Worm (Caenorhabditis elegans): ENCODE results near the gene daf-4.

The daf-4 gene

DNA sequence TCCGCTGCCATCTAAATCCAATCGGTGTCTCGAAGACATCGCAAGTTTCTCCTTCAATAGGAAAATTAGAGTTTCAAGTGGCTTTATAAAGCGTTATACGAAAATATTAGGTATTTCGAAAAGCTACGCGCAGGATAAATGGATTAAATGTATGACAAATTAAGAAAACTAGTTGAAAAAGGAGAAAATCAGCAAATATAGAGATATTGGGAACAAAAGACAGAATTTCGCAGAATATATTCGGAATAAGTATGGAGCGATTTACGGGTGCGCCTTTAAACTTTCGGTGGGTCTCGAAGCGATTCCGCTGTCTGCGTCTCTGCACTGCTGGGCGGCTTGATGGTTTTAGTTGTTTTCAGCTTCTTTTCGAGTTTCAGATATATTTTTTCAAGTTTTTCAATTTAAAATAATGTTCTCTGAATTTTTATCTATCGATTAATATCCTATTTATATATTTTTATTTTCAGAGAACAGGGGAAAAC is 33.2 kb upstream of the daf-4 start, which contains the start of the genes ddx-15 and ucr-1 (continued):
- no peak for TF ChIP-seq unc-98 (GFP tag; IDR thresholded peaks at IDR 0.05)
- peak; percentile 15 for TF ChIP-seq pax-3 (tag; optimal IDR thresholded peaks at IDR 0.05)
- TF ChIP-seq F16B12.6 (tag; optimal IDR thresholded peaks at IDR 0.05): peak; percentile 14
- TF ChIP-seq lin-14 (GFP tag; optimal IDR thresholded peaks at IDR 0.05): peak; percentile 75
- TF ChIP-seq nhr-11 (tag; optimal IDR thresholded peaks at IDR 0.05): no peak
- peak; percentile 0 for TF ChIP-seq C04F5.9 (tag; optimal IDR thresholded peaks at IDR 0.05)
- no peak for TF ChIP-seq tlp-1 (tag; optimal IDR thresholded peaks at IDR 0.05)
- peak; percentile 73 for TF ChIP-seq xbp-1 (tag; optimal IDR thresholded peaks at IDR 0.05)
- TF ChIP-seq ces-1 (GFP tag; optimal IDR thresholded peaks at IDR 0.05): no peak

DNA sequence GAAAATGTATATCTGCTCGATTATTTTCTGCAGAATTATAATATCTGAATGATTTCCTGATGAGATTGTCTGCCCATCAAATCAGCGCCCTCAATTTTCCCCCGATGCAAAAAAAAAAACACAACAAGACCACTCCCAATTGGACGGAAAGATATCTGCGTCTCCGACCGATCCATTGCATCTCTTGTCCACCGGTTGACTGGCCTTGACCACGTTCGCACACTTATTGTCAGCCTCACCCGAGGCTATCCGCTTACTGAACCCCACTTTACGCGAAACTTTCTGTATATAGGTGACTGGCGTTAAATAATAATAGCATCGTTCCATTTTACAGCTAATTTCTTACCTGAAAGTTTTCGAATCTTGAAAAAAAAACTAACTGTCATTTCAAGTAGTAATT is 30.6 kb upstream of the daf-4 start:
- TF ChIP-seq ets-5 (GFP tag; IDR thresholded peaks at IDR 0.05): no peak
- TF ChIP-seq snpc-4 (tag; optimal IDR thresholded peaks at IDR 0.05): no peak
- TF ChIP-seq pag-3 (tag; optimal IDR thresholded peaks at IDR 0.05; ENCODE audit: borderline replicate concordance, insufficient read depth): no peak
- TF ChIP-seq nhr-20 (tag; optimal IDR thresholded peaks at IDR 0.05): peak; percentile 36
- TF ChIP-seq nhr-85 (tag): peak; percentile 71
- TF ChIP-seq aly-2 (tag; optimal IDR thresholded peaks at IDR 0.05): no peak
- TF ChIP-seq lin-14 (GFP tag; optimal IDR thresholded peaks at IDR 0.05): peak; percentile 59
- TF ChIP-seq elt-3 (tag; optimal IDR thresholded peaks at IDR 0.05): peak in 2 of 6 experiments; percentile 3 to 44
- TF ChIP-seq blmp-1 (tag; optimal IDR thresholded peaks at IDR 0.05): peak; percentile 52
- peak; percentile 6 for TF ChIP-seq nhr-71 (tag; optimal IDR thresholded peaks at IDR 0.05)
- TF ChIP-seq rnt-1 (tag; optimal IDR thresholded peaks at IDR 0.05): peak; percentile 12
- TF ChIP-seq fkh-8 (tag; optimal IDR thresholded peaks at IDR 0.05): no peak
- TF ChIP-seq snu-23 (GFP tag; optimal IDR thresholded peaks at IDR 0.05): peak; percentile 50
- TF ChIP-seq nhr-90 (tag; optimal IDR thresholded peaks at IDR 0.05; ENCODE audit: poor library complexity): peak; percentile 23
- TF ChIP-seq mep-1 (tag; optimal IDR thresholded peaks at IDR 0.05): peak; percentile 53
- TF ChIP-seq nhr-11 (tag; optimal IDR thresholded peaks at IDR 0.05): no peak
- peak in 1 of 2 experiments; percentile 25 for TF ChIP-seq lin-35 (GFP tag; optimal IDR thresholded peaks at IDR 0.05)
- TF ChIP-seq zag-1 (tag; optimal IDR thresholded peaks at IDR 0.05): no peak

DNA sequence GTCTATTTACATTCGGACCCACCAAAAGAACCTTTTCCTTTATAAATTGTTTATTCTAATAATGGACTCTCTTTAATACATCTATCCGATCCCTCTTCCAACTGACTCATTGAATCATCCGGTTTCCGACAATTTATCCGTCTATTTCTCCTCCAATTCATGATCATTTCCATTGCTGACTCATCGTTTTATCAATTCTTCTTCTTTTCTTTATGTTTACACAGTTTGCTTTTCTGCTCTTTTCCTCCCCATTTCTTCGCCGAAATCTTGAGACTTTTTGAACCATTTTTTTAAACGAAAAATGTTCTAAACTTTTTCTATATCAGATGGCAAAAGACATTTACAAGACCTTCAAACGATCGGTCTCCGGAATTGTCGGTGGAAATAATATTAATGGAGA is 29.5 kb upstream of the daf-4 start, which contains the start of gene ced-6:
TSS of gene ced-6 (plus strand) at position 327 of the 400 bp plus-strand sequence.
- TF ChIP-seq sptf-1 (tag; optimal IDR thresholded peaks at IDR 0.05) (no peak), efl-1 (optimal IDR thresholded peaks at IDR 0.05) (no peak), efl-1 (GFP tag; optimal IDR thresholded peaks at IDR 0.05 in 1 of 2) (peak in 1 of 2 experiments; percentile 72)

DNA sequence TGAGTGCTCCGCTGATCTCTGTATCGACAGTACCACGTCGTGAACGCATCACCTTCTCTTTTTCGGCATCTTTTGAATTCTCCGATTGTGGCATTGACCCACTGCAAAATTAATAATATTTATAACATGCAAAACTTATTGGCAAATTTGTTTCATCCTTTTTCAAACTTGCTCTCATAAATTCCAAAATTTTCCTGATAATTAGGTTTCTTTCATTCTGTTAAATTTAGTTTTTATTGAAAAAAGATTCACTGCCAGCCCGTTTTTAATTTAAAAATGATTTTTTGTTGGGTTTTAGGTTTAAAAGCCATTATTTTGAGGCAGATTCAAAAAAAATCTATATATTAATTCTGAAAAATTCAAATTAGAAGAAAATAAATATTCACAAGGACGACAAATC is 25.0 kb upstream of the daf-4 start, which contains the start of gene wdr-37:
TSS of gene wdr-37 (minus strand) at position 101 of the 400 bp plus-strand sequence.
- TF ChIP-seq sup-37 (GFP tag; optimal IDR thresholded peaks at IDR 0.05) (no peak), ztf-4 (tag; optimal IDR thresholded peaks at IDR 0.05) (no peak), nhr-77 (tag; optimal IDR thresholded peaks at IDR 0.05) (no peak), aly-2 (tag; optimal IDR thresholded peaks at IDR 0.05) (no peak), egl-27 (tag; optimal IDR thresholded peaks at IDR 0.05) (no peak), ceh-88 (GFP tag; IDR thresholded peaks at IDR 0.05) (no peak), pax-3 (tag; optimal IDR thresholded peaks at IDR 0.05) (no peak), efl-1 (optimal IDR thresholded peaks at IDR 0.05) (no peak), efl-1 (GFP tag; optimal IDR thresholded peaks at IDR 0.05 in 1 of 2) (no peak), ztf-11 (tag; optimal IDR thresholded peaks at IDR 0.05) (no peak), nhr-71 (tag; optimal IDR thresholded peaks at IDR 0.05) (no peak), zag-1 (tag; optimal IDR thresholded peaks at IDR 0.05) (no peak), hlh-17 (GFP tag; optimal IDR thresholded peaks at IDR 0.05; ENCODE audit: borderline replicate concordance) (no peak), blmp-1 (tag; optimal IDR thresholded peaks at IDR 0.05) (no peak), pqm-1 (tag; optimal IDR thresholded peaks at IDR 0.05) (no peak), Y116A8C.19 (tag; optimal IDR thresholded peaks at IDR 0.05; ENCODE audit: borderline replicate concordance) (no peak), grh-1 (GFP tag; IDR thresholded peaks at IDR 0.05) (no peak), mef-2 (tag; optimal IDR thresholded peaks at IDR 0.05) (no peak), tlp-1 (tag; optimal IDR thresholded peaks at IDR 0.05) (no peak)

All from whole organism, L1 larva.